Fruit fly (Drosophila melanogaster) whole organism, wandering third instar larva: ENCODE data around the gene CG8668.

ENCODE experiments used
- Abd-B ChIP-seq: fragments of >200 bp; optimal IDR thresholded peaks from 2 replicates; lab custom pipeline; 2017; ENCODE audit warnings: missing biosample characterization, missing genetic modification characterization
- CG32264 ChIP-seq: fragments of 200-800 bp; sonication (Bioruptor generic); optimal IDR thresholded peaks from 2 replicates; lab custom pipeline; 2016; ENCODE audit warnings: missing biosample characterization, missing genetic modification characterization
- CG9705 ChIP-seq: fragments of 200-800 bp; sonication (Bioruptor generic); optimal IDR thresholded peaks from 2 replicates; lab custom pipeline; 2018; ENCODE audit warnings: missing biosample characterization, mild to moderate bottlenecking, missing genetic modification characterization
- CrebA ChIP-seq: fragments of 200-800 bp; sonication (Bioruptor generic); optimal IDR thresholded peaks from 2 replicates; lab custom pipeline; 2016; ENCODE audit warnings: missing biosample characterization, mild to moderate bottlenecking, missing genetic modification characterization, borderline replicate concordance
- Dfd ChIP-seq: fragments of >200 bp; optimal IDR thresholded peaks from 2 replicates; lab custom pipeline; 2017; ENCODE audit warnings: missing biosample characterization, missing genetic modification characterization
- Dif ChIP-seq: fragments of 200-275, 200-300 bp; sonication (Bioruptor generic); optimal IDR thresholded peaks from 2 replicates; lab custom pipeline; 2018; ENCODE audit warnings: missing biosample characterization, missing genetic modification characterization; ENCODE audit not compliant: partially characterized antibody
- GATAd ChIP-seq: sonication (Bioruptor generic); optimal IDR thresholded peaks from 2 replicates; lab custom pipeline; 2016; ENCODE audit warnings: missing biosample characterization, missing genetic modification characterization
- HLH106 ChIP-seq: fragments of 200-800 bp; optimal IDR thresholded peaks from 3 replicates; lab custom pipeline; 2019; ENCODE audit warnings: missing biosample characterization, mild to moderate bottlenecking, missing genetic modification characterization, moderate library complexity
- Hr78 ChIP-seq: fragments of >200 bp; optimal IDR thresholded peaks from 2 replicates; lab custom pipeline; 2017; ENCODE audit warnings: missing biosample characterization, missing genetic modification characterization
- Hr83 ChIP-seq: fragments of 200-300 bp; sonication (Bioruptor generic); optimal IDR thresholded peaks from 2 replicates; lab custom pipeline; 2016; ENCODE audit warnings: missing biosample characterization, mild to moderate bottlenecking, missing genetic modification characterization, moderate library complexity; ENCODE audit not compliant: poor library complexity, severe bottlenecking
- Jra ChIP-seq: sonication (Bioruptor generic); optimal IDR thresholded peaks from 2 replicates; lab custom pipeline; 2016; ENCODE audit warnings: missing biosample characterization, missing genetic modification characterization
- Mio ChIP-seq: sonication (Bioruptor generic); optimal IDR thresholded peaks from 2 replicates; lab custom pipeline; 2016; ENCODE audit warnings: missing biosample characterization, missing genetic modification characterization
- N ChIP-seq: fragments of >200 bp; optimal IDR thresholded peaks from 2 replicates; lab custom pipeline; 2018; ENCODE audit warnings: missing biosample characterization, missing external identifiers, missing genetic modification characterization
- OdsH ChIP-seq: fragments of 200-800 bp; sonication (Bioruptor generic); optimal IDR thresholded peaks from 2 replicates; lab custom pipeline; 2016; ENCODE audit warnings: missing biosample characterization, mild to moderate bottlenecking, missing genetic modification characterization
- Sp1 ChIP-seq: fragments of 200-800 bp; sonication (Bioruptor generic); optimal IDR thresholded peaks from 3 replicates; lab custom pipeline; 2019; ENCODE audit warnings: missing biosample characterization, mild to moderate bottlenecking, missing genetic modification characterization, moderate library complexity
- Vsx2 ChIP-seq: fragments of 200-300, 225-300 bp; sonication (Bioruptor generic); optimal IDR thresholded peaks from 2 replicates; lab custom pipeline; 2018; ENCODE audit warnings: missing biosample characterization, missing genetic modification characterization; ENCODE audit not compliant: partially characterized antibody
- br ChIP-seq: fragments of 200-800 bp; sonication (Bioruptor generic); optimal IDR thresholded peaks from 2 replicates; lab custom pipeline; 2016; ENCODE audit warnings: missing biosample characterization, missing genetic modification characterization
- brk ChIP-seq: fragments of 200-800 bp; sonication (Bioruptor generic); optimal IDR thresholded peaks from 2 replicates; lab custom pipeline; 2016; ENCODE audit warnings: missing biosample characterization, mild to moderate bottlenecking, missing genetic modification characterization
- dl ChIP-seq, 2 experiments: fragments of 175-275, 200-275 bp in 1 of 2; fragments of 200-275 bp in 1 of 2; sonication (Bioruptor generic); optimal IDR thresholded peaks; lab custom pipeline; 2018; ENCODE audit warnings: mild to moderate bottlenecking in 2 of 2, missing biosample characterization in 2 of 2, missing genetic modification characterization in 2 of 2, moderate library complexity in 2 of 2; ENCODE audit not compliant: partially characterized antibody in 2 of 2, insufficient read depth in 1 of 2
- dmrt93B ChIP-seq: fragments of 200-800 bp; sonication (Bioruptor generic); optimal IDR thresholded peaks from 2 replicates; lab custom pipeline; 2018; ENCODE audit warnings: missing biosample characterization, mild to moderate bottlenecking, missing genetic modification characterization
- dsf ChIP-seq: sonication (Bioruptor generic); optimal IDR thresholded peaks from 2 replicates; lab custom pipeline; 2016; ENCODE audit warnings: missing biosample characterization, missing genetic modification characterization, borderline replicate concordance
- ey ChIP-seq: fragments of 200-800 bp; sonication (Bioruptor generic); optimal IDR thresholded peaks from 2 replicates; lab custom pipeline; 2016; ENCODE audit warnings: missing biosample characterization, missing genetic modification characterization
- foxo ChIP-seq, 2 experiments: fragments of 200-800 bp; sonication (Bioruptor generic); optimal IDR thresholded peaks; 2 replicates in 1 of 2; 3 replicates in 1 of 2; lab custom pipeline; 2016 to 2017; ENCODE audit warnings: missing biosample characterization in 2 of 2, missing genetic modification characterization in 2 of 2
- fru ChIP-seq: fragments of 200-800 bp; sonication (Bioruptor generic); optimal IDR thresholded peaks from 3 replicates; lab custom pipeline; 2016; ENCODE audit warnings: missing biosample characterization, mild to moderate bottlenecking, missing genetic modification characterization
- h ChIP-seq: fragments of 200-800 bp; sonication (Bioruptor generic); optimal IDR thresholded peaks from 3 replicates; lab custom pipeline; 2016; ENCODE audit warnings: missing biosample characterization, mild to moderate bottlenecking, missing genetic modification characterization
- jim ChIP-seq: fragments of 175-275, 200-325 bp; sonication (Bioruptor generic); optimal IDR thresholded peaks from 2 replicates; lab custom pipeline; 2016; ENCODE audit warnings: missing biosample characterization, mild to moderate bottlenecking, missing genetic modification characterization
- lola ChIP-seq: fragments of >200 bp; optimal IDR thresholded peaks from 2 replicates; lab custom pipeline; 2017; ENCODE audit warnings: missing biosample characterization, missing genetic modification characterization
- pan ChIP-seq: fragments of >200 bp; optimal IDR thresholded peaks from 2 replicates; lab custom pipeline; 2017
- psq ChIP-seq: fragments of 200-800 bp; sonication (Bioruptor generic); optimal IDR thresholded peaks from 3 replicates; lab custom pipeline; 2017; ENCODE audit warnings: missing biosample characterization, mild to moderate bottlenecking, missing genetic modification characterization, moderate library complexity
- rgr ChIP-seq: fragments of 200-800 bp; sonication (Bioruptor generic); optimal IDR thresholded peaks from 3 replicates; lab custom pipeline; 2016; ENCODE audit warnings: missing biosample characterization, mild to moderate bottlenecking, missing genetic modification characterization
- sage ChIP-seq: fragments of 200-800 bp; sonication (Bioruptor generic); optimal IDR thresholded peaks from 2 replicates; lab custom pipeline; 2016; ENCODE audit warnings: missing biosample characterization, mild to moderate bottlenecking, missing genetic modification characterization
- sv ChIP-seq: fragments of 200-800 bp; sonication (Bioruptor generic); optimal IDR thresholded peaks from 3 replicates; lab custom pipeline; 2016; ENCODE audit warnings: missing biosample characterization, missing genetic modification characterization
- tai ChIP-seq: sonication (Bioruptor generic); optimal IDR thresholded peaks from 2 replicates; lab custom pipeline; 2016; ENCODE audit warnings: missing biosample characterization, missing genetic modification characterization
- usp ChIP-seq: fragments of >200 bp; optimal IDR thresholded peaks from 2 replicates; lab custom pipeline; 2017; ENCODE audit warnings: missing biosample characterization, missing genetic modification characterization
- woc ChIP-seq: sonication (Bioruptor generic); optimal IDR thresholded peaks from 2 replicates; lab custom pipeline; 2016; ENCODE audit warnings: missing biosample characterization, mild to moderate bottlenecking, missing genetic modification characterization

The CG8668 gene

dm6 chr2L:8143947-8144346 lies 17.1 kb downstream of the CG8668 start, which contains the start of gene CG42762:
Gene CG42762, minus strand, starts transcription at chr2L:8144047.
- no peak for TF ChIP-seq h (GFP tag; lab: Kevin White, UChicago)
- TF ChIP-seq OdsH, result no peak
- no peak for TF ChIP-seq Jra (GFP tag; lab: Kevin White, UChicago)
- no peak for TF ChIP-seq psq
- no peak for TF ChIP-seq lola
- TF ChIP-seq sage, result no peak
- TF ChIP-seq br (GFP tag; lab: Kevin White, UChicago), result no peak
- no peak for TF ChIP-seq dmrt93B (GFP tag; lab: Kevin White, UChicago)
- TF ChIP-seq Hr83 (GFP tag; lab: Kevin White, UChicago), result no peak
- TF ChIP-seq foxo (GFP tag; optimal IDR thresholded peaks at IDR 0.05; lab: Kevin White, UChicago), result no peak
- no peak for TF ChIP-seq ey (GFP tag; lab: Kevin White, UChicago)
- TF ChIP-seq N (GFP tag; lab: Kevin White, UChicago), result no peak
- no peak for TF ChIP-seq Mio (GFP tag; lab: Kevin White, UChicago)
- TF ChIP-seq CG32264 (GFP tag; lab: Kevin White, UChicago), result no peak
- no peak for TF ChIP-seq pan (lab: Kevin White, UChicago)
- no peak for TF ChIP-seq Dif
- no peak for TF ChIP-seq dl (GFP tag; optimal IDR thresholded peaks at IDR 0.05; lab: Kevin White, UChicago; ENCODE audit: insufficient read depth in 1 of 2, partially characterized antibody in 2 of 2)
- TF ChIP-seq HLH106 (tag; lab: Kevin White, UChicago), result no peak
- no peak for TF ChIP-seq sv (GFP tag; lab: Kevin White, UChicago)
- no peak for TF ChIP-seq tai
- TF ChIP-seq, all 38 proteins: peak for 0

dm6 chr2L:8145067-8145808 lies 18.4 kb downstream of the CG8668 start, which contains the start of the genes CG42763 and CG43394:
Gene CG42763, minus strand, starts transcription at chr2L:8145107.
Gene CG43394, plus strand, starts transcription at chr2L:8145758.
- no peak for TF ChIP-seq CG9705 (GFP tag; lab: Kevin White, UChicago)
- TF ChIP-seq dmrt93B (GFP tag; lab: Kevin White, UChicago), result no peak
- peak; percentile 15 for TF ChIP-seq tai
- no peak for TF ChIP-seq Hr83 (GFP tag; lab: Kevin White, UChicago)
- peak; percentile 9 for TF ChIP-seq woc
- TF ChIP-seq ey (GFP tag; lab: Kevin White, UChicago), result no peak
- no peak for TF ChIP-seq N (GFP tag; lab: Kevin White, UChicago)

dm6 chr2L:8146994-8147661 lies 20.3 kb downstream of the CG8668 start, which contains the start of gene CG31606:
Gene CG31606, plus strand, starts transcription at chr2L:8147611.
- TF ChIP-seq psq, result no peak
- no peak for TF ChIP-seq brk (GFP tag; lab: Kevin White, UChicago)
- TF ChIP-seq Vsx2 (GFP tag; lab: Kevin White, UChicago), result no peak
- no peak for TF ChIP-seq sage
- no peak for TF ChIP-seq Sp1 (GFP tag; lab: Kevin White, UChicago)
- no peak for TF ChIP-seq Mio (GFP tag; lab: Kevin White, UChicago)
- TF ChIP-seq Dfd (GFP tag; lab: Kevin White, UChicago), result no peak
- no peak for TF ChIP-seq Hr78 (GFP tag; lab: Kevin White, UChicago)
- no peak for TF ChIP-seq Hr83 (GFP tag; lab: Kevin White, UChicago)
- TF ChIP-seq h (GFP tag; lab: Kevin White, UChicago), result no peak
- TF ChIP-seq fru (GFP tag; lab: Kevin White, UChicago), result no peak
- TF ChIP-seq lola, result no peak

dm6 chr2L:8148514-8149085 lies 21.8 kb downstream of the CG8668 start:
- TF ChIP-seq rgr (GFP tag; lab: Kevin White, UChicago), result peak; percentile 26
- no peak for TF ChIP-seq br (GFP tag; lab: Kevin White, UChicago)
- no peak for TF ChIP-seq sv (GFP tag; lab: Kevin White, UChicago)
- TF ChIP-seq h (GFP tag; lab: Kevin White, UChicago), result peak; percentile 5
- TF ChIP-seq lola, result no peak
- no peak for TF ChIP-seq GATAd (GFP tag; lab: Kevin White, UChicago)
- TF ChIP-seq dsf (GFP tag; lab: Kevin White, UChicago), result no peak
- TF ChIP-seq Mio (GFP tag; lab: Kevin White, UChicago), result no peak
- TF ChIP-seq CG32264 (GFP tag; lab: Kevin White, UChicago), result no peak
- TF ChIP-seq ey (GFP tag; lab: Kevin White, UChicago), result no peak
- TF ChIP-seq N (GFP tag; lab: Kevin White, UChicago), result no peak
- no peak for TF ChIP-seq Dif
- TF ChIP-seq Sp1 (GFP tag; lab: Kevin White, UChicago), result peak; percentile 6
- no peak for TF ChIP-seq jim (GFP tag; lab: Kevin White, UChicago)
- no peak for TF ChIP-seq usp (GFP tag; lab: Kevin White, UChicago)
- TF ChIP-seq dl (GFP tag; optimal IDR thresholded peaks at IDR 0.05; lab: Kevin White, UChicago; ENCODE audit: insufficient read depth in 1 of 2, partially characterized antibody in 2 of 2), result no peak
- no peak for TF ChIP-seq Hr78 (GFP tag; lab: Kevin White, UChicago)
- TF ChIP-seq pan (lab: Kevin White, UChicago), result no peak
- no peak for TF ChIP-seq Abd-B (GFP tag; lab: Kevin White, UChicago)
- no peak for TF ChIP-seq sage
- TF ChIP-seq woc, result no peak
- no peak for TF ChIP-seq CrebA
